Worm (Caenorhabditis elegans) whole organism, L1 larva: ENCODE results near the gene men-1.

Source experiments
- ama-1 ChIP-seq: fragments of 150-350 bp; optimal IDR thresholded peaks from 2 replicates; lab custom pipeline; 2014
- mep-1 ChIP-seq: fragments of 150-350 bp; optimal IDR thresholded peaks from 2 replicates; lab custom pipeline; 2014; ENCODE audit warnings: missing biosample characterization, missing genetic modification characterization
- nhr-84 ChIP-seq: sonication (generic microtip); optimal IDR thresholded peaks from 2 replicates; lab custom pipeline; 2017; ENCODE audit warnings: missing biosample characterization, missing genetic modification characterization
- rnt-1 ChIP-seq: sonication (generic microtip); optimal IDR thresholded peaks from 2 replicates; lab custom pipeline; 2016; ENCODE audit warnings: mild to moderate bottlenecking, missing genetic modification characterization, moderate library complexity, missing compliant biosample characterization
- vab-15 ChIP-seq: sonication (generic microtip); optimal IDR thresholded peaks from 2 replicates; lab custom pipeline; 2017; ENCODE audit warnings: missing genotype, mild to moderate bottlenecking, missing genetic modification characterization, missing compliant biosample characterization
- ztf-4 ChIP-seq: fragments of 150-350 bp; optimal IDR thresholded peaks from 2 replicates; lab custom pipeline; 2014; ENCODE audit warnings: missing biosample characterization, missing genetic modification characterization

- TF ChIP-seq ama-1 (lab: Kevin White, UChicago) (no peak), vab-15 (no peak), rnt-1 (tag; lab: Kevin White, UChicago) (no peak), nhr-84 (no peak), mep-1 (tag; lab: Kevin White, UChicago) (no peak), ztf-4 (tag; lab: Kevin White, UChicago) (no peak)
Observed at ce11 chrII:14256779-14257178, 22.9 kb upstream of the men-1 start, which contains the start of gene Y54G11A.19.
